Worm (Caenorhabditis elegans): Measurements from ENCODE around the gene ZK686.6.

The ZK686.6 gene

DNA sequence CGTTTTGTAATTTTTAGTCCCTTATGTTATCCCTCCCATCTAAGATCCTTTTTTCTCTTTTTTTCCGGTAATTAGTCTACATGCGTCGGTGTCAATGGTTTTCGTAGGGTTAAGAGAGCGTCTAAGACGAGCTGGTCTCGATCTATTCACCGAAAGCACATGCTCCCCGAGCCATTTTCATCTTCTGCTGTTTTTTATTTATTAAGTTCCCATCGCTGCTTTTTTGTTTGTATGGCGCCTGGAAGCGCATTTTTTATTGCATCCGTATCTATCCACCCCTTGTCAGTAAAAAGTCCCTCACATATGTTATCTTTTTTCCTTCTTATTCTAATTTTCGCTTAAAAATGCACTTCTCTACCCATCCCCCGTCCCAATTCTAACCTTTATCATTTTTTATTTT is 36.0 kb downstream of the ZK686.6 start (continued):
- TF ChIP-seq lin-39 (tag; optimal IDR thresholded peaks at IDR 0.05): no peak
- no peak for TF ChIP-seq nhr-77 (tag; optimal IDR thresholded peaks at IDR 0.05)
- no peak for TF ChIP-seq lin-13 (GFP tag; optimal IDR thresholded peaks at IDR 0.05)
- TF ChIP-seq dmd-6 (GFP tag; IDR thresholded peaks at IDR 0.05): peak; percentile 22
- TF ChIP-seq F44E2.7 (GFP tag; IDR thresholded peaks at IDR 0.05): no peak
- no peak for TF ChIP-seq dpl-1 (GFP tag; optimal IDR thresholded peaks at IDR 0.05)
- TF ChIP-seq hlh-30 (tag; optimal IDR thresholded peaks at IDR 0.05; ENCODE audit: insufficient read depth): no peak

- TF ChIP-seq gei-8 (GFP tag; optimal IDR thresholded peaks at IDR 0.05): no peak
- peak; percentile 39 for TF ChIP-seq duxl-1 (tag; optimal IDR thresholded peaks at IDR 0.05; ENCODE audit: poor library complexity)
- 0 out of 2 replicates have a peak, but pooled peaks have one; percentile 18 for TF ChIP-seq Y75B8A.6 (GFP tag; IDR thresholded peaks at IDR 0.05)
- TF ChIP-seq unc-62 (GFP tag; optimal IDR thresholded peaks at IDR 0.05 in 1 of 2): peak in 1 of 2 experiments; percentile 67
- no peak for TF ChIP-seq unc-62 (tag; optimal IDR thresholded peaks at IDR 0.05)
- peak; percentile 76 for TF ChIP-seq aha-1 (tag)
- no peak for TF ChIP-seq zag-1 (tag; optimal IDR thresholded peaks at IDR 0.05)
Measured at ce11 chrIII:7736003-7736402, 36.8 kb downstream of the ZK686.6 start.

DNA sequence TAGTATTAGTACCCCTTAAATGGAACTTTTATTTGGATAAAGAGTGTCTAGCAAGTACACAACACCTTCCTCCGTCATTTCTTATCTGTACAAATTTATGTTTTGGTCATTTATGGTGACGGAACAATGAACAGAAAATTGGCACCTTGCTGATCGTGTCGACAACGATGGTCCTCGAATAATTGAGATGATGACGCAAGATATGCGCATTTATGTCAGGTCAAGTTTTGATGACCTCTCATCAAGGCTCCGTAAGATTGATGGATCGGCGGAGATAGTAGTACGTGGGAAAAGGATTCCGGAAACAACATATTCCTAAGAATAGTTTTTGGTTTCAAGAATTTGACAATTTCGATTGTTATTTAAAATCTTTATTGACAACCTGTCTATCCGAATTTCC is 38.7 kb downstream of the ZK686.6 start:
- TF ChIP-seq nhr-28 (tag; optimal IDR thresholded peaks at IDR 0.05) (no peak), duxl-1 (tag; optimal IDR thresholded peaks at IDR 0.05; ENCODE audit: poor library complexity) (peak; percentile 26), nhr-25 (tag; optimal IDR thresholded peaks at IDR 0.05; ENCODE audit: borderline replicate concordance, insufficient read depth) (no peak), mdl-1 (tag; optimal IDR thresholded peaks at IDR 0.05) (no peak), pqm-1 (tag; optimal IDR thresholded peaks at IDR 0.05) (no peak), unc-62 (GFP tag; optimal IDR thresholded peaks at IDR 0.05 in 1 of 2) (peak in 1 of 2 experiments; percentile 63), unc-62 (tag; optimal IDR thresholded peaks at IDR 0.05) (no peak), ZK337.2 (GFP tag; IDR thresholded peaks at IDR 0.05) (no peak), gei-8 (GFP tag; optimal IDR thresholded peaks at IDR 0.05) (no peak), egl-43 (GFP tag; IDR thresholded peaks at IDR 0.05) (0 out of 2 replicates have a peak, but pooled peaks have one; percentile 22), mes-2 (tag; optimal IDR thresholded peaks at IDR 0.05; ENCODE audit: poor library complexity, severe bottlenecking) (peak; percentile 21), ceh-62 (tag; optimal IDR thresholded peaks at IDR 0.05) (no peak), zfp-2 (tag; optimal IDR thresholded peaks at IDR 0.05) (no peak), ceh-20 (GFP tag; IDR thresholded peaks at IDR 0.05) (no peak)

ce11 chrIII:7733563-7733962 is 39.2 kb downstream of the ZK686.6 start:
- TF ChIP-seq lin-1 (GFP tag; IDR thresholded peaks at IDR 0.05) (0 out of 2 replicates have a peak, but pooled peaks have one; percentile 15), nhr-102 (tag; optimal IDR thresholded peaks at IDR 0.05) (no peak)

DNA sequence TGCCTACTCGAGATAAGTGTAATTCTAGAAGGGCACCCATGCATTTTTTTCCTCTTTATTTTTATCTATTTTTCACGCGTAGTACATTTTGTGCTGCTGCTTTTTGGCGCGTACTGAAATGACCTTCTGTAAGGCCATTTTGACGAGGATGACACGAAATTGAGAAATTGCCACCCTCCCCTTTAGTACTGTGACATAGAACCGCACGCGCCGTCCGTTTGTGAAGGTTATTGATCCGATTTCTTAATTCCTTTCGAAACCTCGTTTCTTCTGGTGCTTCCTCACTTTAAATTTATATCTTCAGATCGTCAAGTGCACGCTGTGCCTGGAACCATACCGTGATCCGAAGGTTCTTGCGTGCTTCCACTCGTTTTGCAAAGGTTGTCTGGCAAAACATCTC is 41.7 kb downstream of the ZK686.6 start:
- TF ChIP-seq egl-43 (GFP tag; IDR thresholded peaks at IDR 0.05): 0 out of 2 replicates have a peak, but pooled peaks have one; percentile 21
- peak; percentile 36 for TF ChIP-seq aha-1 (tag)
- no peak for TF ChIP-seq nhr-111 (GFP tag; optimal IDR thresholded peaks at IDR 0.05)

- TF ChIP-seq zfp-3 (GFP tag; conservative IDR thresholded peaks at IDR 0.05): peak; percentile 30; the same call in 1 of the 2 replicates
- TF ChIP-seq daf-19 (GFP tag; conservative IDR thresholded peaks at IDR 0.05): no peak
- no peak for TF ChIP-seq T26A8.4 (GFP tag; IDR thresholded peaks at IDR 0.05)
- no peak for TF ChIP-seq Y5F2A.4 (GFP tag; optimal IDR thresholded peaks at IDR 0.05)
- TF ChIP-seq mxl-3 (GFP tag; optimal IDR thresholded peaks at IDR 0.05): peak; percentile 68
- no peak for TF ChIP-seq daf-12 (tag; optimal IDR thresholded peaks at IDR 0.05)
- peak; percentile 88 for TF ChIP-seq nhr-28 (tag; optimal IDR thresholded peaks at IDR 0.05)
- TF ChIP-seq daf-16 (GFP tag; optimal IDR thresholded peaks at IDR 0.05): no peak
- peak; percentile 75 for TF ChIP-seq daf-16 (tag; optimal IDR thresholded peaks at IDR 0.05)
- no peak for TF ChIP-seq saeg-2 (GFP tag; IDR thresholded peaks at IDR 0.05)
- TF ChIP-seq T20F7.1 (GFP tag; optimal IDR thresholded peaks at IDR 0.05): peak; percentile 62
- no peak for TF ChIP-seq aly-2 (tag; optimal IDR thresholded peaks at IDR 0.05)
- no peak for TF ChIP-seq egl-43 (GFP tag; IDR thresholded peaks at IDR 0.05)
- TF ChIP-seq hlh-30 (tag; optimal IDR thresholded peaks at IDR 0.05; ENCODE audit: insufficient read depth): peak; percentile 22
- no peak for TF ChIP-seq nhr-111 (GFP tag; optimal IDR thresholded peaks at IDR 0.05)
- TF ChIP-seq hmg-1.1 (GFP tag; IDR thresholded peaks at IDR 0.05): peak; percentile 17; the same call in 1 of the 2 replicates
- TF ChIP-seq ctbp-1 (GFP tag; IDR thresholded peaks at IDR 0.05): no peak
- TF ChIP-seq ZK337.2 (GFP tag; IDR thresholded peaks at IDR 0.05): no peak
- peak in 1 of 2 experiments; percentile 43 for TF ChIP-seq lsy-2 (tag; optimal IDR thresholded peaks at IDR 0.05)
Measured at ce11 chrIII:7730331-7730730, 42.5 kb downstream of the ZK686.6 start.

Measured in whole organism, L4 larva.